Fruit fly (Drosophila melanogaster) S2 (cell line): Measurements from ENCODE around the gene Dok.

Experiments used
- CG8478 ChIP-seq: fragments of >200 bp; optimal IDR thresholded peaks from 2 replicates; lab custom pipeline; 2018
- CTCF ChIP-seq, 2 experiments: fragments of >200 bp; optimal IDR thresholded peaks; 2 replicates each; lab custom pipeline; 2018

- TF ChIP-seq CG8478 (lab: Kevin White, UChicago) (no peak), CTCF (optimal IDR thresholded peaks at IDR 0.05; lab: Kevin White, UChicago) (no peak)
These were observed 28.0 kb upstream of the Dok start for dm6 chrX:7295973-7296372.
